Fruit fly (Drosophila melanogaster): Measurements from ENCODE around the gene Acbp3.

Acbp3 gene

DNA sequence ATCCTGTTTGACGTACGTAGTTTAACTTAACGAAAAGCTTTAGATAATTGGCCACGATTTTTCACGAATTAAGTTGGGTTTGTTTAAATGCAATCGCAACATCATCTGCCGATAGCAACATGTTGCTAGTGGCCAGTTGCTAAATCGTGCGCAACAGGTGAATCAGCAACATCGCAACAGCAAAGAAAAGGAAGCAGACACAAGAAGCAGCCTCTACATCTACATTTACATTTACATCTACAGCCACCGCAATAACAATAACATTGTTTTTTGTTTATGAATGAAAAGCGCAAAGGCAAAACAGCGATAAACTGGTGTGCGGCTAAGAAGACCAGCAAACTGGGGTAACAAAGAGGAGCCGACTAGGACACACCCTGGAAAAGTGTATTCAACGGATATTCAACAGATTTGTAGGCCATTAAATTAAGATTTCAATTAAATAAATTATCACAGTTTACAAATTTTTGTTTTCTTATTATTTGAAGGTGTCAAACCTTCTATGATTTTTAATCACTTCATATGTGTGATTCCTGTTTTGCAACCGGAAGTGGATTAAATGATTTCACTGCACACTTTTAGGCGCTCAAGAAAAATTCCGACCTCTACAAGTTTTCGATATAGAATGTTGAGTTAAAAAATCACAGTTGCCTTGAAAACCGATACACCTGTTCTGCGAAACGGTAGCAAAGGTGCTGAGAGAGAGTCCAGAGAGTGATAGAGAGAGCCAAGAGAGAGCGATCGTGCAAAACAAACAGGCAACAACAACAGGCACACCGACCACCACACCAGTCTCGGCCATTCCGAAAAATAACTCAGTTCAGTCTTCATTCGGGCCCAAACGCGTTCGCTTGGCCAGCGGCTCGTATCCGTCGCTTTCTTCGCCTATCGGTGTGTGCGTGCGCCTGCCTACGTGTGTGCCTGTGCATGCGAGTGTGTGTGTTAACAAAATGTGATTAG, 3.3 kb downstream of the Acbp3 start, which contains the start of gene melt (continued):
- TF ChIP-seq amos (GFP tag; IDR thresholded peaks at IDR 0.05; ENCODE audit: partially characterized antibody) (peak; percentile 56), CG13894 (tag; optimal IDR thresholded peaks at IDR 0.05) (peak; percentile 39), nau (GFP tag; optimal IDR thresholded peaks at IDR 0.05) (peak; percentile 85), slou (GFP tag; optimal IDR thresholded peaks at IDR 0.05) (peak; percentile 78), otp (GFP tag; IDR thresholded peaks at IDR 0.05) (peak; percentile 62), TFAM (GFP tag; optimal IDR thresholded peaks at IDR 0.05) (peak; percentile 35), cas (GFP tag; IDR thresholded peaks at IDR 0.05) (no peak), GATAe (GFP tag; conservative IDR thresholded peaks at IDR 0.05) (no peak), ci (GFP tag; IDR thresholded peaks at IDR 0.05) (peak; percentile 51), CG1647 (GFP tag; optimal IDR thresholded peaks at IDR 0.05) (peak; percentile 79), Doc2 (GFP tag; IDR thresholded peaks at IDR 0.05) (peak; percentile 63; the same call in 1 of the 2 replicates), CG12769 (tag; optimal IDR thresholded peaks at IDR 0.05) (peak; percentile 48), Spps (tag; optimal IDR thresholded peaks at IDR 0.05) (peak; percentile 32), pzg (GFP tag; optimal IDR thresholded peaks at IDR 0.05) (no peak), CG5180 (GFP tag; optimal IDR thresholded peaks at IDR 0.05) (peak; percentile 74), dmrt99B (tag; optimal IDR thresholded peaks at IDR 0.05) (peak; percentile 89), CG17385 (GFP tag; optimal IDR thresholded peaks at IDR 0.05) (peak; percentile 81), NC2β (GFP tag; optimal IDR thresholded peaks at IDR 0.05) (peak; percentile 71), br (optimal IDR thresholded peaks at IDR 0.05) (no peak), jumu (GFP tag; optimal IDR thresholded peaks at IDR 0.05) (peak; percentile 80), B-H1 (GFP tag; IDR thresholded peaks at IDR 0.05) (no peak; the same call in none of the 3 replicates), usp (GFP tag; optimal IDR thresholded peaks at IDR 0.05) (no peak), CG6175 (GFP tag; IDR thresholded peaks at IDR 0.05) (no peak), CG17568 (GFP tag; optimal IDR thresholded peaks at IDR 0.05) (peak; percentile 77), CG32772 (GFP tag; IDR thresholded peaks at IDR 0.05) (peak; percentile 55), Chrac-16 (GFP tag; optimal IDR thresholded peaks at IDR 0.05) (peak; percentile 85), zf30C (GFP tag; optimal IDR thresholded peaks at IDR 0.05) (no peak), Ada2b (GFP tag; IDR thresholded peaks at IDR 0.05) (peak; percentile 67), CG2120 (GFP tag; optimal IDR thresholded peaks at IDR 0.05) (peak; percentile 93), NK7.1 (GFP tag; optimal IDR thresholded peaks at IDR 0.05) (peak; percentile 86), unc-4 (GFP tag; IDR thresholded peaks at IDR 0.05; ENCODE audit: partially characterized antibody) (0 out of 2 replicates have a peak, but pooled peaks have one; percentile 39), lbe (GFP tag; optimal IDR thresholded peaks at IDR 0.05) (peak; percentile 64), unpg (GFP tag; optimal IDR thresholded peaks at IDR 0.05) (peak; percentile 75), Hsf (GFP tag; optimal IDR thresholded peaks at IDR 0.05) (peak; percentile 92), CG13296 (GFP tag; optimal IDR thresholded peaks at IDR 0.05) (peak; percentile 78), Kr (GFP tag; optimal IDR thresholded peaks at IDR 0.05) (no peak), h (optimal IDR thresholded peaks at IDR 0.05) (no peak), CG4820 (GFP tag; optimal IDR thresholded peaks at IDR 0.05) (peak; percentile 85), disco-r (GFP tag; optimal IDR thresholded peaks at IDR 0.05) (peak; percentile 79), CG15011 (GFP tag; optimal IDR thresholded peaks at IDR 0.05) (peak; percentile 84), CG10462 (GFP tag; optimal IDR thresholded peaks at IDR 0.05) (peak; percentile 79), Mes4 (GFP tag; optimal IDR thresholded peaks at IDR 0.05) (peak; percentile 84), CG33557 (GFP tag; optimal IDR thresholded peaks at IDR 0.05) (peak; percentile 78), trem (tag; optimal IDR thresholded peaks at IDR 0.05) (peak; percentile 72), CG14667 (GFP tag; IDR thresholded peaks at IDR 0.05) (peak; percentile 76), oc (tag; optimal IDR thresholded peaks at IDR 0.05) (peak; percentile 29), Gug (GFP tag; IDR thresholded peaks at IDR 0.05) (peak; percentile 50; the same call in 1 of the 4 replicates), croc (GFP tag; conservative IDR thresholded peaks at IDR 0.05) (peak; percentile 62; the same call in 2 of the 3 replicates), CG15514 (GFP tag; optimal IDR thresholded peaks at IDR 0.05) (peak; percentile 69)

Measured in whole organism, embryonic.